Worm (Caenorhabditis elegans) whole organism, late embryonic: ENCODE data around the gene gid-2.

Experiments used
- C08G9.2 ChIP-seq: sonication (generic microtip); optimal IDR thresholded peaks from 2 replicates; lab custom pipeline; 2016; ENCODE audit warnings: mild to moderate bottlenecking, missing genetic modification characterization, moderate library complexity, missing compliant biosample characterization
- K02D7.2 ChIP-seq: sonication (generic microtip); optimal IDR thresholded peaks from 2 replicates; lab custom pipeline; 2017; ENCODE audit warnings: mild to moderate bottlenecking, missing genetic modification characterization, missing compliant biosample characterization
- Y22D7AL.16 ChIP-seq: sonication (generic microtip); optimal IDR thresholded peaks from 2 replicates; lab custom pipeline; 2016; ENCODE audit warnings: missing genetic modification characterization, missing compliant biosample characterization
- ahr-1 ChIP-seq: sonication (generic microtip); optimal IDR thresholded peaks from 2 replicates; lab custom pipeline; 2016; ENCODE audit warnings: missing genetic modification characterization, missing compliant biosample characterization
- ceh-31 ChIP-seq: sonication (generic microtip); optimal IDR thresholded peaks from 2 replicates; lab custom pipeline; 2016; ENCODE audit warnings: missing genetic modification characterization, missing compliant biosample characterization
- ceh-34 ChIP-seq: sonication (generic microtip); optimal IDR thresholded peaks from 2 replicates; lab custom pipeline; 2016; ENCODE audit warnings: mild to moderate bottlenecking, missing genetic modification characterization, missing compliant biosample characterization
- ceh-48 ChIP-seq: sonication (generic microtip); optimal IDR thresholded peaks from 2 replicates; lab custom pipeline; 2016; ENCODE audit warnings: missing genetic modification characterization, inconsistent platforms, missing compliant biosample characterization
- ceh-9 ChIP-seq: sonication (generic microtip); optimal IDR thresholded peaks from 2 replicates; lab custom pipeline; 2016; ENCODE audit warnings: mild to moderate bottlenecking, missing genetic modification characterization, inconsistent platforms, missing compliant biosample characterization
- che-1 ChIP-seq: sonication (generic microtip); optimal IDR thresholded peaks from 2 replicates; lab custom pipeline; 2016; ENCODE audit warnings: mild to moderate bottlenecking, missing genetic modification characterization, missing compliant biosample characterization
- elt-4 ChIP-seq: sonication (generic microtip); optimal IDR thresholded peaks from 2 replicates; lab custom pipeline; 2016; ENCODE audit warnings: missing genetic modification characterization, missing compliant biosample characterization
- fax-1 ChIP-seq: sonication (generic microtip); optimal IDR thresholded peaks from 2 replicates; lab custom pipeline; 2016; ENCODE audit warnings: missing genotype, missing genetic modification characterization, missing compliant biosample characterization
- fkh-10 ChIP-seq: fragments of 150-350 bp; optimal IDR thresholded peaks from 2 replicates; lab custom pipeline; 2014; ENCODE audit warnings: missing biosample characterization, missing genetic modification reagents, missing genetic modification characterization
- gmeb-2 ChIP-seq: sonication (generic microtip); optimal IDR thresholded peaks from 2 replicates; lab custom pipeline; 2016; ENCODE audit warnings: missing genetic modification characterization, inconsistent platforms, missing compliant biosample characterization
- hlh-13 ChIP-seq: fragments of 200-800 bp; sonication (Bioruptor generic); optimal IDR thresholded peaks from 2 replicates; lab custom pipeline; 2018; ENCODE audit warnings: mild to moderate bottlenecking, missing genetic modification characterization, missing compliant biosample characterization
- hlh-15 ChIP-seq: sonication (generic microtip); optimal IDR thresholded peaks from 2 replicates; lab custom pipeline; 2016; ENCODE audit warnings: missing genetic modification characterization, missing compliant biosample characterization
- hlh-30 ChIP-seq: sonication (generic microtip); optimal IDR thresholded peaks from 2 replicates; lab custom pipeline; 2017; ENCODE audit warnings: antibody characterized with exemption, missing genetic modification characterization, missing compliant biosample characterization; ENCODE audit not compliant: insufficient read depth
- hlh-6 ChIP-seq: sonication (generic microtip); optimal IDR thresholded peaks from 2 replicates; lab custom pipeline; 2016; ENCODE audit warnings: missing genotype, missing genetic modification characterization, missing compliant biosample characterization
- hlh-8 ChIP-seq: sonication (generic microtip); optimal IDR thresholded peaks from 2 replicates; lab custom pipeline; 2016; ENCODE audit warnings: missing genotype, missing genetic modification characterization, missing compliant biosample characterization
- madf-2 ChIP-seq: sonication (generic microtip); optimal IDR thresholded peaks from 2 replicates; lab custom pipeline; 2017; ENCODE audit warnings: missing genetic modification characterization, missing compliant biosample characterization
- mec-3 ChIP-seq: sonication (generic microtip); optimal IDR thresholded peaks from 2 replicates; lab custom pipeline; 2016; ENCODE audit warnings: borderline replicate concordance, missing genetic modification characterization, missing compliant biosample characterization
- nhr-11 ChIP-seq: fragments of 150-350 bp; optimal IDR thresholded peaks from 2 replicates; lab custom pipeline; 2014; ENCODE audit warnings: missing biosample characterization, missing genetic modification characterization
- odd-2 ChIP-seq: sonication (generic microtip); optimal IDR thresholded peaks from 2 replicates; lab custom pipeline; 2017; ENCODE audit warnings: antibody characterized with exemption, mild to moderate bottlenecking, missing genetic modification characterization, missing compliant biosample characterization
- pat-9 ChIP-seq: fragments of 200-800 bp; sonication (Bioruptor generic); optimal IDR thresholded peaks from 2 replicates; lab custom pipeline; 2018; ENCODE audit warnings: mild to moderate bottlenecking, missing genetic modification characterization, moderate library complexity, missing compliant biosample characterization
- pax-1 ChIP-seq: fragments of 150-350 bp; optimal IDR thresholded peaks from 2 replicates; lab custom pipeline; 2014; ENCODE audit warnings: missing biosample characterization, missing genetic modification characterization
- pha-2 ChIP-seq: sonication (generic microtip); optimal IDR thresholded peaks from 2 replicates; lab custom pipeline; 2017; ENCODE audit warnings: mild to moderate bottlenecking, missing genetic modification characterization, missing compliant biosample characterization
- pha-4 ChIP-seq: fragments of 150-350 bp; optimal IDR thresholded peaks from 2 replicates; lab custom pipeline; 2018; ENCODE audit warnings: missing biosample characterization, missing genetic modification reagents, missing genetic modification characterization
- rnt-1 ChIP-seq: sonication (generic microtip); optimal IDR thresholded peaks from 2 replicates; lab custom pipeline; 2016; ENCODE audit warnings: missing genetic modification characterization, missing compliant biosample characterization
- sdc-2 ChIP-seq: sonication (generic microtip); optimal IDR thresholded peaks from 2 replicates; lab custom pipeline; 2016; ENCODE audit warnings: missing genotype, missing genetic modification characterization, missing compliant biosample characterization
- tbx-7 ChIP-seq: sonication (generic microtip); optimal IDR thresholded peaks from 2 replicates; lab custom pipeline; 2016; ENCODE audit warnings: missing genotype, missing genetic modification characterization, missing compliant biosample characterization
- ttx-3 ChIP-seq: sonication (generic microtip); optimal IDR thresholded peaks from 2 replicates; lab custom pipeline; 2016; ENCODE audit warnings: missing genetic modification reagents, missing genetic modification characterization, missing compliant biosample characterization
- unc-55 ChIP-seq: sonication (generic microtip); optimal IDR thresholded peaks from 2 replicates; lab custom pipeline; 2017; ENCODE audit warnings: missing biosample characterization, missing genetic modification reagents, missing genetic modification characterization

gid-2 gene

ce11 chrX:2385453-2385852, 53.3 kb downstream of the gid-2 start, which contains the start of gene F47G3.1:
Gene F47G3.1, plus strand, starts transcription at chrX:2385753.
- TF ChIP-seq ahr-1 (tag; lab: Kevin White, UChicago) = no peak
- TF ChIP-seq mec-3 (tag; lab: Kevin White, UChicago) = no peak
- no peak for TF ChIP-seq fkh-10 (GFP tag; lab: Kevin White, UChicago)
- TF ChIP-seq odd-2 = no peak
- TF ChIP-seq unc-55 (GFP tag; lab: Kevin White, UChicago) = no peak
- TF ChIP-seq ceh-48 = no peak
- no peak for TF ChIP-seq pha-2 (tag; lab: Kevin White, UChicago)
- TF ChIP-seq elt-4 (tag; lab: Kevin White, UChicago) = no peak
- TF ChIP-seq pax-1 (tag; lab: Kevin White, UChicago) = no peak

- TF ChIP-seq ceh-31 (tag; lab: Kevin White, UChicago) = peak; percentile 26
- TF ChIP-seq C08G9.2 = no peak
- TF ChIP-seq sdc-2 = peak; percentile 2
Measured at ce11 chrX:2382227-2382626, 56.5 kb downstream of the gid-2 start.

ce11 chrX:2381282-2381681, 57.5 kb downstream of the gid-2 start, which contains the start of gene F47G3.4:
Gene F47G3.4, plus strand, starts transcription at chrX:2381582.
- no peak for TF ChIP-seq ceh-31 (tag; lab: Kevin White, UChicago)
- no peak for TF ChIP-seq K02D7.2 (tag; lab: Kevin White, UChicago)
- no peak for TF ChIP-seq pha-4 (tag; lab: Kevin White, UChicago)
- TF ChIP-seq madf-2 = no peak
- no peak for TF ChIP-seq che-1

- TF ChIP-seq ttx-3 (no peak), hlh-30 (tag; lab: Kevin White, UChicago) (no peak), elt-4 (tag; lab: Kevin White, UChicago) (no peak), hlh-13 (GFP tag; lab: Kevin White, UChicago) (no peak), Y22D7AL.16 (tag; lab: Kevin White, UChicago) (no peak), pat-9 (no peak), fax-1 (no peak), ceh-9 (tag; lab: Kevin White, UChicago) (no peak), hlh-15 (tag; lab: Kevin White, UChicago) (no peak), hlh-6 (tag; lab: Kevin White, UChicago) (no peak), gmeb-2 (tag; lab: Kevin White, UChicago) (no peak), hlh-8 (tag; lab: Kevin White, UChicago) (no peak), rnt-1 (no peak), madf-2 (no peak), ceh-34 (tag; lab: Kevin White, UChicago) (no peak), nhr-11 (no peak), tbx-7 (tag; lab: Kevin White, UChicago) (no peak), pha-2 (tag; lab: Kevin White, UChicago) (no peak)
Measured at ce11 chrX:2380818-2381217, 57.9 kb downstream of the gid-2 start.
